Worm (Caenorhabditis elegans) whole organism, midembryonic: Measurements from ENCODE around the gene col-84.

Experiments
- T22C8.4 ChIP-seq: fragments of 200-800 bp; sonication (Bioruptor generic); IDR thresholded peaks from 2 replicates; pipeline ENCODE4 v1.3.6; 2022; ENCODE audit warnings: missing genetic modification characterization, missing compliant biosample characterization
- cog-1 ChIP-seq: sonication (generic microtip); optimal IDR thresholded peaks from 2 replicates; lab custom pipeline; 2016; ENCODE audit warnings: missing genetic modification characterization, missing compliant biosample characterization
- flt-1 ChIP-seq: fragments of 200-800 bp; sonication (Bioruptor generic); IDR thresholded peaks from 2 replicates; pipeline ENCODE4 v1.3.6; 2022; ENCODE audit warnings: missing genetic modification characterization, missing compliant biosample characterization
- klf-2 ChIP-seq: fragments of 200-800 bp; sonication (Bioruptor generic); conservative IDR thresholded peaks from 2 replicates; pipeline ENCODE4 v1.3.6; 2022; ENCODE audit warnings: missing genetic modification reagents, missing genetic modification characterization, missing compliant biosample characterization
- med-1 ChIP-seq: sonication (generic microtip); optimal IDR thresholded peaks from 2 replicates; lab custom pipeline; 2017; ENCODE audit warnings: missing genetic modification characterization, mild to moderate bottlenecking, missing compliant biosample characterization, antibody characterized with exemption, missing genetic modification reagents; ENCODE audit not compliant: insufficient read depth
- ref-1 ChIP-seq: fragments of 200-800 bp; sonication (Bioruptor generic); conservative IDR thresholded peaks from 2 replicates; pipeline ENCODE4 v1.3.6; 2022; ENCODE audit warnings: missing genetic modification reagents, missing genetic modification characterization, missing compliant biosample characterization
- tab-1 ChIP-seq: fragments of 200-800 bp; sonication (Bioruptor generic); IDR thresholded peaks from 2 replicates; pipeline ENCODE4 v1.3.6; 2022; ENCODE audit warnings: missing genetic modification characterization, missing compliant biosample characterization
- ztf-23 ChIP-seq: fragments of 200-800 bp; sonication (Bioruptor generic); IDR thresholded peaks from 2 replicates; pipeline ENCODE4 v1.3.6; 2022; ENCODE audit warnings: missing genetic modification reagents, missing genetic modification characterization, missing compliant biosample characterization
- ztf-29 ChIP-seq: fragments of 200-800 bp; sonication (Bioruptor generic); IDR thresholded peaks from 2 replicates; pipeline ENCODE4 v1.3.6; 2022; ENCODE audit warnings: missing genetic modification reagents, missing genetic modification characterization, missing compliant biosample characterization

DNA sequence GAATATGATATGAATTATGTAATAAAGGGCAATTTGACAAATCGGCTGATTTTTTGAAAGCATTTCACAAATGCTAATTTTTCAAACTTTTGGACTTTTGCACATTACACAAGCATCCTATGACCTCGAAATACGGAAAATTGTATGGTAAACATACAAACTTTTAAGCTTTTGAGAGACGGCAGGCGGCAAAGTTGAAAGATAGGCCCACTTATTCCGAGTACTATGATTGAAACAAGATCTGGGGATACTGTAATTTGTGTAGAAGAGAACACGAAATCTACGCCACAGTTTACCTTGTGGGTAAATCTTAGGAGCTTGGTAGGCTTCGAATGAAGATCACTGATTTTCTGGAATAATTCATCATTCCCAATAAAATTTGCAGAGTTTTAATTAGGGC is 15.3 kb downstream of the col-84 start, which contains the start of gene ZK930.6:
- TF ChIP-seq flt-1 (GFP tag; lab: Robert Waterston, UW), result no peak
- no peak for TF ChIP-seq T22C8.4
- no peak for TF ChIP-seq ztf-23 (GFP tag; lab: Robert Waterston, UW)
- no peak for TF ChIP-seq tab-1 (GFP tag; lab: Robert Waterston, UW)
- no peak for TF ChIP-seq cog-1 (tag; lab: Kevin White, UChicago)
- no peak for TF ChIP-seq med-1 (GFP tag; lab: Kevin White, UChicago)
- TF ChIP-seq ref-1 (GFP tag; lab: Robert Waterston, UW), result no peak
- no peak for TF ChIP-seq ztf-29
- TF ChIP-seq klf-2 (GFP tag; lab: Robert Waterston, UW), result no peak
